Worm (Caenorhabditis elegans) whole organism, L2 larva: Measurements from ENCODE around the gene F17E9.4.

Source experiments
- lin-13 ChIP-seq: fragments of 150-350 bp; optimal IDR thresholded peaks from 2 replicates; lab custom pipeline; 2014; ENCODE audit warnings: missing biosample characterization, missing genetic modification reagents, missing genetic modification characterization
- skn-1 ChIP-seq: sonication (generic microtip); optimal IDR thresholded peaks from 2 replicates; lab custom pipeline; 2017; ENCODE audit warnings: missing biosample characterization, missing genetic modification characterization

ce11 chrIV:8339636-8340035, 8.5 kb upstream of the F17E9.4 start, which contains the start of gene lgc-6:
- TF ChIP-seq lin-13 (GFP tag; lab: Kevin White, UChicago) (no peak), skn-1 (no peak)
